Worm (Caenorhabditis elegans): ENCODE measurements around the gene Y38F1A.1.

Y38F1A.1 gene

ce11 chrII:12978658-12979057, 24.1 kb upstream of the Y38F1A.1 start:
- TF ChIP-seq lin-38 (GFP tag; IDR thresholded peaks at IDR 0.05) (no peak), unc-62 (GFP tag; optimal IDR thresholded peaks at IDR 0.05 in 1 of 2) (peak in 1 of 2 experiments; percentile 0), unc-62 (tag; optimal IDR thresholded peaks at IDR 0.05) (no peak)

- no peak for TF ChIP-seq madf-5 (GFP tag; IDR thresholded peaks at IDR 0.05)
- TF ChIP-seq hmg-1.1 (GFP tag; IDR thresholded peaks at IDR 0.05), result no peak
- TF ChIP-seq lim-7 (GFP tag; IDR thresholded peaks at IDR 0.05), result no peak
- TF ChIP-seq zfp-2 (tag; optimal IDR thresholded peaks at IDR 0.05), result no peak
- no peak for TF ChIP-seq dpl-1 (GFP tag; optimal IDR thresholded peaks at IDR 0.05)
- TF ChIP-seq unc-39 (tag; optimal IDR thresholded peaks at IDR 0.05), result no peak
- no peak for TF ChIP-seq Y105C5A.15 (GFP tag; IDR thresholded peaks at IDR 0.05)
- TF ChIP-seq F44E2.7 (GFP tag; IDR thresholded peaks at IDR 0.05), result no peak
- TF ChIP-seq Y5F2A.4 (GFP tag; optimal IDR thresholded peaks at IDR 0.05), result no peak
- TF ChIP-seq ctbp-1 (GFP tag; IDR thresholded peaks at IDR 0.05), result no peak
Measured at ce11 chrII:12969622-12970021, 15.1 kb upstream of the Y38F1A.1 start, which contains the start of gene Y38F1A.4. TSS of gene Y38F1A.4 (minus strand) at chrII:12969722.

- TF ChIP-seq dmd-6 (GFP tag; IDR thresholded peaks at IDR 0.05) (no peak), snpc-4 (tag; optimal IDR thresholded peaks at IDR 0.05) (peak; percentile 16)
Measured at ce11 chrII:12968448-12968969, 13.9 kb upstream of the Y38F1A.1 start.

- no peak for TF ChIP-seq duxl-1 (tag; optimal IDR thresholded peaks at IDR 0.05; ENCODE audit: poor library complexity)
- TF ChIP-seq egl-43 (GFP tag; IDR thresholded peaks at IDR 0.05), result no peak
- no peak for TF ChIP-seq nhr-102 (tag; optimal IDR thresholded peaks at IDR 0.05)
- TF ChIP-seq aha-1 (tag), result peak; percentile 6
Measured at ce11 chrII:12966274-12966673, 11.7 kb upstream of the Y38F1A.1 start.

ce11 chrII:12965589-12965988, 11.0 kb upstream of the Y38F1A.1 start:
- TF ChIP-seq mxl-3 (GFP tag; optimal IDR thresholded peaks at IDR 0.05), result peak; percentile 44
- TF ChIP-seq lin-1 (GFP tag; IDR thresholded peaks at IDR 0.05), result no peak
- peak; percentile 45 for TF ChIP-seq hlh-11 (tag; optimal IDR thresholded peaks at IDR 0.05)

- TF ChIP-seq ctbp-1 (GFP tag; IDR thresholded peaks at IDR 0.05) (no peak), dpl-1 (GFP tag; optimal IDR thresholded peaks at IDR 0.05) (no peak), zfp-2 (tag; optimal IDR thresholded peaks at IDR 0.05) (no peak), nhr-77 (tag; optimal IDR thresholded peaks at IDR 0.05) (no peak), duxl-1 (tag; optimal IDR thresholded peaks at IDR 0.05; ENCODE audit: poor library complexity) (no peak)
Measured at ce11 chrII:12965538-12965588, 10.8 kb upstream of the Y38F1A.1 start, which contains the start of gene ptr-18. TSS of gene ptr-18 (plus strand) at chrII:12965546.

- TF ChIP-seq nhr-42 (GFP tag; IDR thresholded peaks at IDR 0.05) (no peak), arid-1 (GFP tag; conservative IDR thresholded peaks at IDR 0.05) (no peak), Y75B8A.6 (GFP tag; IDR thresholded peaks at IDR 0.05) (no peak), ceh-62 (tag; optimal IDR thresholded peaks at IDR 0.05) (no peak)
Measured at ce11 chrII:12965138-12965537, 10.6 kb upstream of the Y38F1A.1 start.

- no peak for TF ChIP-seq madf-9 (GFP tag; conservative IDR thresholded peaks at IDR 0.05)
- TF ChIP-seq aha-1 (tag), result peak; percentile 86
Measured at ce11 chrII:12961743-12962142, 7.2 kb upstream of the Y38F1A.1 start.

- TF ChIP-seq hlh-11 (tag; optimal IDR thresholded peaks at IDR 0.05) (peak; percentile 45), nhr-77 (tag; optimal IDR thresholded peaks at IDR 0.05) (no peak), nhr-48 (tag; optimal IDR thresholded peaks at IDR 0.05) (peak; percentile 42)
Measured at ce11 chrII:12961293-12961692, 6.7 kb upstream of the Y38F1A.1 start.

All from whole organism, L4 larva.